Fruit fly (Drosophila melanogaster): Measurements from ENCODE around the gene CG13607.

- TF ChIP-seq ci (GFP tag; IDR thresholded peaks at IDR 0.05) = no peak
- no peak for TF ChIP-seq Nf-YA (GFP tag; IDR thresholded peaks at IDR 0.05)
- TF ChIP-seq Antp (GFP tag; optimal IDR thresholded peaks at IDR 0.05) = no peak
- no peak for TF ChIP-seq Max (GFP tag; optimal IDR thresholded peaks at IDR 0.05)
- TF ChIP-seq prd (optimal IDR thresholded peaks at IDR 0.05) = no peak
- no peak for TF ChIP-seq prd (GFP tag; IDR thresholded peaks at IDR 0.05)
- TF ChIP-seq CG11723 (GFP tag; optimal IDR thresholded peaks at IDR 0.05) = no peak
- TF ChIP-seq ind (GFP tag; optimal IDR thresholded peaks at IDR 0.05) = no peak
- TF ChIP-seq CG2875 (GFP tag; optimal IDR thresholded peaks at IDR 0.05) = no peak
- no peak for TF ChIP-seq CG4360 (GFP tag; IDR thresholded peaks at IDR 0.05)
Observed at dm6 chr3R:24065718-24066117, 50.4 kb downstream of the CG13607 start.
